Worm (Caenorhabditis elegans) whole organism, early embryonic: ENCODE results near the gene mrpl-35.
A peak's percentile ranks its signal among the peaks of the same experiment; 100 is the strongest.

Source experiments
- B0310.2 ChIP-seq: sonication (generic microtip); optimal IDR thresholded peaks from 2 replicates; lab custom pipeline; 2016; ENCODE audit warnings: mild to moderate bottlenecking, missing genetic modification characterization, missing compliant biosample characterization
- F13C5.2 ChIP-seq: sonication (generic microtip); optimal IDR thresholded peaks from 2 replicates; lab custom pipeline; 2017; ENCODE audit warnings: mild to moderate bottlenecking, missing genetic modification characterization, inconsistent platforms, missing compliant biosample characterization
- aly-1 ChIP-seq: sonication (generic microtip); optimal IDR thresholded peaks from 2 replicates; lab custom pipeline; 2016; ENCODE audit warnings: missing genetic modification characterization, missing compliant biosample characterization
- ama-1 ChIP-seq: fragments of 150-350 bp; optimal IDR thresholded peaks from 2 replicates; lab custom pipeline; 2014
- ceh-13 ChIP-seq: fragments of 200-800 bp; sonication (Bioruptor generic); optimal IDR thresholded peaks from 2 replicates; lab custom pipeline; 2018; ENCODE audit warnings: mild to moderate bottlenecking, missing genetic modification characterization, missing compliant biosample characterization
- ceh-36 ChIP-seq: sonication (generic microtip); optimal IDR thresholded peaks from 2 replicates; lab custom pipeline; 2016; ENCODE audit warnings: missing genetic modification characterization, inconsistent platforms, missing compliant biosample characterization
- ets-7 ChIP-seq: sonication (generic microtip); optimal IDR thresholded peaks from 2 replicates; lab custom pipeline; 2016; ENCODE audit warnings: missing genotype, missing genetic modification characterization, missing compliant biosample characterization
- flt-1 ChIP-seq: fragments of 200-800 bp; sonication (Bioruptor generic); IDR thresholded peaks from 2 replicates; pipeline ENCODE4 v1.3.6; 2022; ENCODE audit warnings: missing genetic modification characterization, missing compliant biosample characterization
- hmbx-1 ChIP-seq: sonication (generic microtip); optimal IDR thresholded peaks from 2 replicates; lab custom pipeline; 2016; ENCODE audit warnings: mild to moderate bottlenecking, missing genetic modification characterization, missing compliant biosample characterization
- hmg-4 ChIP-seq: fragments of 200-800 bp; sonication (Bioruptor generic); optimal IDR thresholded peaks from 2 replicates; lab custom pipeline; 2018; ENCODE audit warnings: mild to moderate bottlenecking, missing genetic modification characterization, missing compliant biosample characterization
- hnd-1 ChIP-seq: sonication (generic microtip); optimal IDR thresholded peaks from 2 replicates; lab custom pipeline; 2016; ENCODE audit warnings: missing genetic modification characterization, missing compliant biosample characterization
- pes-1 ChIP-seq: fragments of 200-800 bp; sonication (Bioruptor generic); IDR thresholded peaks from 2 replicates; pipeline ENCODE4 v1.3.6; 2022; ENCODE audit warnings: missing genetic modification reagents, missing genetic modification characterization, missing compliant biosample characterization
- scrt-1 ChIP-seq: fragments of 200-800 bp; sonication (Bioruptor generic); IDR thresholded peaks from 2 replicates; pipeline ENCODE4 v1.3.6; 2022; ENCODE audit warnings: missing genetic modification characterization, missing compliant biosample characterization
- sea-1 ChIP-seq: fragments of 200-800 bp; sonication (Bioruptor generic); conservative IDR thresholded peaks from 2 replicates; pipeline ENCODE4 v1.3.6; 2022; ENCODE audit warnings: missing genetic modification characterization, missing compliant biosample characterization
- tbx-11 ChIP-seq: fragments of 200-800 bp; sonication (Bioruptor generic); IDR thresholded peaks from 2 replicates; pipeline ENCODE4 v1.3.6; 2022; ENCODE audit warnings: missing genetic modification characterization, missing compliant biosample characterization
- tbx-37 ChIP-seq: fragments of 200-800 bp; sonication (Bioruptor generic); conservative IDR thresholded peaks from 2 replicates; pipeline ENCODE4 v1.3.6; 2022; ENCODE audit warnings: missing genetic modification reagents, missing genetic modification characterization, missing compliant biosample characterization
- tra-4 ChIP-seq: sonication (generic microtip); optimal IDR thresholded peaks from 2 replicates; lab custom pipeline; 2017; ENCODE audit warnings: missing genetic modification characterization, missing compliant biosample characterization

mrpl-35 gene

ce11 chrIII:3499850-3500249 is 10.2 kb upstream of the mrpl-35 start:
- peak; percentile 99 for TF ChIP-seq ets-7 (tag; lab: Kevin White, UChicago)
- TF ChIP-seq sea-1 (GFP tag; lab: Robert Waterston, UW), result peak; percentile 94
- TF ChIP-seq tra-4 (tag; lab: Kevin White, UChicago), result peak; percentile 97
- TF ChIP-seq hmg-4 (GFP tag; lab: Kevin White, UChicago), result peak; percentile 97
- TF ChIP-seq ama-1 (lab: Kevin White, UChicago), result no peak
- peak; percentile 94 for TF ChIP-seq hnd-1 (tag; lab: Kevin White, UChicago)
- TF ChIP-seq pes-1 (GFP tag; lab: Robert Waterston, UW), result peak; percentile 97
- TF ChIP-seq tbx-37 (GFP tag; lab: Robert Waterston, UW), result peak; percentile 93
- TF ChIP-seq ceh-13, result peak; percentile 96
- peak; percentile 98 for TF ChIP-seq aly-1 (tag; lab: Kevin White, UChicago)
- peak; percentile 88 for TF ChIP-seq F13C5.2
- peak; percentile 97 for TF ChIP-seq B0310.2 (tag; lab: Kevin White, UChicago)
- TF ChIP-seq scrt-1, result peak; percentile 81
- TF ChIP-seq ceh-36 (tag; lab: Kevin White, UChicago), result peak; percentile 87
- peak; percentile 78 for TF ChIP-seq flt-1 (GFP tag; lab: Robert Waterston, UW)
- peak; percentile 93 for TF ChIP-seq tbx-11 (GFP tag; lab: Robert Waterston, UW)
- TF ChIP-seq hmbx-1 (tag; lab: Kevin White, UChicago), result peak; percentile 80

- TF ChIP-seq ama-1 (lab: Kevin White, UChicago), result peak; percentile 53
- TF ChIP-seq tbx-37 (GFP tag; lab: Robert Waterston, UW), result no peak
These were observed 7.7 kb upstream of the mrpl-35 start, which contains the start of gene M01F1.8 for ce11 chrIII:3502215-3502838. M01F1.8 (minus strand) TSS chrIII:3502549.

- TF ChIP-seq ama-1 (lab: Kevin White, UChicago) (no peak), hmbx-1 (tag; lab: Kevin White, UChicago) (no peak), ceh-13 (no peak), ets-7 (tag; lab: Kevin White, UChicago) (no peak), scrt-1 (no peak), tbx-11 (GFP tag; lab: Robert Waterston, UW) (no peak), aly-1 (tag; lab: Kevin White, UChicago) (no peak), pes-1 (GFP tag; lab: Robert Waterston, UW) (no peak), F13C5.2 (no peak), ceh-36 (tag; lab: Kevin White, UChicago) (no peak), B0310.2 (tag; lab: Kevin White, UChicago) (no peak), hnd-1 (tag; lab: Kevin White, UChicago) (no peak)
These were observed 6.8 kb upstream of the mrpl-35 start, which contains the start of gene rpl-16 for ce11 chrIII:3503286-3503685. rpl-16 (minus strand) TSS chrIII:3503604.

- TF ChIP-seq hnd-1 (tag; lab: Kevin White, UChicago) (no peak), B0310.2 (tag; lab: Kevin White, UChicago) (no peak), sea-1 (GFP tag; lab: Robert Waterston, UW) (no peak), aly-1 (tag; lab: Kevin White, UChicago) (no peak), scrt-1 (no peak), ceh-13 (no peak), tbx-37 (GFP tag; lab: Robert Waterston, UW) (no peak), flt-1 (GFP tag; lab: Robert Waterston, UW) (no peak), tbx-11 (GFP tag; lab: Robert Waterston, UW) (no peak), hmg-4 (GFP tag; lab: Kevin White, UChicago) (no peak), ceh-36 (tag; lab: Kevin White, UChicago) (no peak)
These were observed 5.8 kb upstream of the mrpl-35 start for ce11 chrIII:3504239-3504638.

ce11 chrIII:3505051-3505548 is 4.9 kb upstream of the mrpl-35 start, which contains the start of gene lias-1:
lias-1 (minus strand) TSS chrIII:3505101.
- peak; percentile 35 for TF ChIP-seq aly-1 (tag; lab: Kevin White, UChicago)
- peak; percentile 15 for TF ChIP-seq hmg-4 (GFP tag; lab: Kevin White, UChicago)
- 0 out of 2 replicates have a peak, but pooled peaks have one; percentile 50 for TF ChIP-seq pes-1 (GFP tag; lab: Robert Waterston, UW)
- TF ChIP-seq ceh-13, result no peak
- TF ChIP-seq flt-1 (GFP tag; lab: Robert Waterston, UW), result no peak
- no peak for TF ChIP-seq ets-7 (tag; lab: Kevin White, UChicago)
- no peak for TF ChIP-seq ama-1 (lab: Kevin White, UChicago)
- peak; percentile 85 for TF ChIP-seq F13C5.2

ce11 chrIII:3511808-3512207 is 1.8 kb downstream of the mrpl-35 start:
- no peak for TF ChIP-seq B0310.2 (tag; lab: Kevin White, UChicago)
- TF ChIP-seq ceh-36 (tag; lab: Kevin White, UChicago), result no peak
- TF ChIP-seq hmg-4 (GFP tag; lab: Kevin White, UChicago), result no peak
- no peak for TF ChIP-seq aly-1 (tag; lab: Kevin White, UChicago)
- no peak for TF ChIP-seq sea-1 (GFP tag; lab: Robert Waterston, UW)
- no peak for TF ChIP-seq flt-1 (GFP tag; lab: Robert Waterston, UW)
- TF ChIP-seq hmbx-1 (tag; lab: Kevin White, UChicago), result no peak
- TF ChIP-seq F13C5.2, result no peak
- no peak for TF ChIP-seq tbx-11 (GFP tag; lab: Robert Waterston, UW)
- TF ChIP-seq hnd-1 (tag; lab: Kevin White, UChicago), result no peak

ce11 chrIII:3519505-3519904 is 9.5 kb downstream of the mrpl-35 start, which contains the start of gene hmit-1.3:
hmit-1.3 (minus strand) TSS chrIII:3519607.
- TF ChIP-seq aly-1 (tag; lab: Kevin White, UChicago) (no peak), F13C5.2 (no peak), tra-4 (tag; lab: Kevin White, UChicago) (no peak), hnd-1 (tag; lab: Kevin White, UChicago) (no peak), B0310.2 (tag; lab: Kevin White, UChicago) (no peak), hmbx-1 (tag; lab: Kevin White, UChicago) (no peak), sea-1 (GFP tag; lab: Robert Waterston, UW) (no peak), ets-7 (tag; lab: Kevin White, UChicago) (no peak), hmg-4 (GFP tag; lab: Kevin White, UChicago) (no peak)
